Fruit fly (Drosophila melanogaster) whole organism, wandering third instar larva: Measurements from ENCODE around the gene Cpr100A.

Experiments used
- CG32264 ChIP-seq: fragments of 200-800 bp; sonication (Bioruptor generic); optimal IDR thresholded peaks from 2 replicates; lab custom pipeline; 2016; ENCODE audit warnings: missing biosample characterization, missing genetic modification characterization
- CG9705 ChIP-seq: fragments of 200-800 bp; sonication (Bioruptor generic); optimal IDR thresholded peaks from 2 replicates; lab custom pipeline; 2018; ENCODE audit warnings: missing biosample characterization, mild to moderate bottlenecking, missing genetic modification characterization
- CrebA ChIP-seq: fragments of 200-800 bp; sonication (Bioruptor generic); optimal IDR thresholded peaks from 2 replicates; lab custom pipeline; 2016; ENCODE audit warnings: missing biosample characterization, mild to moderate bottlenecking, missing genetic modification characterization, borderline replicate concordance
- Dfd ChIP-seq: fragments of >200 bp; optimal IDR thresholded peaks from 2 replicates; lab custom pipeline; 2017; ENCODE audit warnings: missing biosample characterization, missing genetic modification characterization
- Dif ChIP-seq: fragments of 200-275, 200-300 bp; sonication (Bioruptor generic); optimal IDR thresholded peaks from 2 replicates; lab custom pipeline; 2018; ENCODE audit warnings: missing biosample characterization, missing genetic modification characterization; ENCODE audit not compliant: partially characterized antibody
- GATAd ChIP-seq: sonication (Bioruptor generic); optimal IDR thresholded peaks from 2 replicates; lab custom pipeline; 2016; ENCODE audit warnings: missing biosample characterization, missing genetic modification characterization
- HLH106 ChIP-seq: fragments of 200-800 bp; optimal IDR thresholded peaks from 3 replicates; lab custom pipeline; 2019; ENCODE audit warnings: missing biosample characterization, mild to moderate bottlenecking, missing genetic modification characterization, moderate library complexity
- Hnf4 ChIP-seq: fragments of 200-800 bp; sonication (Bioruptor generic); optimal IDR thresholded peaks from 2 replicates; lab custom pipeline; 2016; ENCODE audit warnings: missing biosample characterization, mild to moderate bottlenecking, missing genetic modification characterization
- Hr83 ChIP-seq: fragments of 200-300 bp; sonication (Bioruptor generic); optimal IDR thresholded peaks from 2 replicates; lab custom pipeline; 2016; ENCODE audit warnings: missing biosample characterization, mild to moderate bottlenecking, missing genetic modification characterization, moderate library complexity; ENCODE audit not compliant: poor library complexity, severe bottlenecking
- Jra ChIP-seq: sonication (Bioruptor generic); optimal IDR thresholded peaks from 2 replicates; lab custom pipeline; 2016; ENCODE audit warnings: missing biosample characterization, missing genetic modification characterization
- Mio ChIP-seq: sonication (Bioruptor generic); optimal IDR thresholded peaks from 2 replicates; lab custom pipeline; 2016; ENCODE audit warnings: missing biosample characterization, missing genetic modification characterization
- OdsH ChIP-seq: fragments of 200-800 bp; sonication (Bioruptor generic); optimal IDR thresholded peaks from 2 replicates; lab custom pipeline; 2016; ENCODE audit warnings: missing biosample characterization, mild to moderate bottlenecking, missing genetic modification characterization
- Rel ChIP-seq, 2 experiments: fragments of 200-800 bp; sonication (Bioruptor generic) in 1 of 2; optimal IDR thresholded peaks; 2 replicates in 1 of 2; 3 replicates in 1 of 2; lab custom pipeline; 2016 to 2019; ENCODE audit warnings: mild to moderate bottlenecking in 2 of 2, missing biosample characterization in 2 of 2, missing genetic modification characterization in 2 of 2, moderate library complexity in 1 of 2
- Sp1 ChIP-seq: fragments of 200-800 bp; sonication (Bioruptor generic); optimal IDR thresholded peaks from 3 replicates; lab custom pipeline; 2019; ENCODE audit warnings: missing biosample characterization, mild to moderate bottlenecking, missing genetic modification characterization, moderate library complexity
- Vsx2 ChIP-seq: fragments of 200-300, 225-300 bp; sonication (Bioruptor generic); optimal IDR thresholded peaks from 2 replicates; lab custom pipeline; 2018; ENCODE audit warnings: missing biosample characterization, missing genetic modification characterization; ENCODE audit not compliant: partially characterized antibody
- br ChIP-seq: fragments of 200-800 bp; sonication (Bioruptor generic); optimal IDR thresholded peaks from 2 replicates; lab custom pipeline; 2016; ENCODE audit warnings: missing biosample characterization, missing genetic modification characterization
- brk ChIP-seq: fragments of 200-800 bp; sonication (Bioruptor generic); optimal IDR thresholded peaks from 2 replicates; lab custom pipeline; 2016; ENCODE audit warnings: missing biosample characterization, mild to moderate bottlenecking, missing genetic modification characterization
- dl ChIP-seq, 2 experiments: fragments of 175-275, 200-275 bp in 1 of 2; fragments of 200-275 bp in 1 of 2; sonication (Bioruptor generic); optimal IDR thresholded peaks; lab custom pipeline; 2018; ENCODE audit warnings: mild to moderate bottlenecking in 2 of 2, missing biosample characterization in 2 of 2, missing genetic modification characterization in 2 of 2, moderate library complexity in 2 of 2; ENCODE audit not compliant: partially characterized antibody in 2 of 2, insufficient read depth in 1 of 2
- dmrt93B ChIP-seq: fragments of 200-800 bp; sonication (Bioruptor generic); optimal IDR thresholded peaks from 2 replicates; lab custom pipeline; 2018; ENCODE audit warnings: missing biosample characterization, mild to moderate bottlenecking, missing genetic modification characterization
- dsf ChIP-seq: sonication (Bioruptor generic); optimal IDR thresholded peaks from 2 replicates; lab custom pipeline; 2016; ENCODE audit warnings: missing biosample characterization, missing genetic modification characterization, borderline replicate concordance
- ey ChIP-seq: fragments of 200-800 bp; sonication (Bioruptor generic); optimal IDR thresholded peaks from 2 replicates; lab custom pipeline; 2016; ENCODE audit warnings: missing biosample characterization, missing genetic modification characterization
- foxo ChIP-seq, 2 experiments: fragments of 200-800 bp; sonication (Bioruptor generic); optimal IDR thresholded peaks; 2 replicates in 1 of 2; 3 replicates in 1 of 2; lab custom pipeline; 2016 to 2017; ENCODE audit warnings: missing biosample characterization in 2 of 2, missing genetic modification characterization in 2 of 2
- fru ChIP-seq: fragments of 200-800 bp; sonication (Bioruptor generic); optimal IDR thresholded peaks from 3 replicates; lab custom pipeline; 2016; ENCODE audit warnings: missing biosample characterization, mild to moderate bottlenecking, missing genetic modification characterization
- h ChIP-seq: fragments of 200-800 bp; sonication (Bioruptor generic); optimal IDR thresholded peaks from 3 replicates; lab custom pipeline; 2016; ENCODE audit warnings: missing biosample characterization, mild to moderate bottlenecking, missing genetic modification characterization
- jim ChIP-seq: fragments of 175-275, 200-325 bp; sonication (Bioruptor generic); optimal IDR thresholded peaks from 2 replicates; lab custom pipeline; 2016; ENCODE audit warnings: missing biosample characterization, mild to moderate bottlenecking, missing genetic modification characterization
- lola ChIP-seq: fragments of >200 bp; optimal IDR thresholded peaks from 2 replicates; lab custom pipeline; 2017; ENCODE audit warnings: missing biosample characterization, missing genetic modification characterization
- pan ChIP-seq: fragments of >200 bp; optimal IDR thresholded peaks from 2 replicates; lab custom pipeline; 2017
- psq ChIP-seq: fragments of 200-800 bp; sonication (Bioruptor generic); optimal IDR thresholded peaks from 3 replicates; lab custom pipeline; 2017; ENCODE audit warnings: missing biosample characterization, mild to moderate bottlenecking, missing genetic modification characterization, moderate library complexity
- sv ChIP-seq: fragments of 200-800 bp; sonication (Bioruptor generic); optimal IDR thresholded peaks from 3 replicates; lab custom pipeline; 2016; ENCODE audit warnings: missing biosample characterization, missing genetic modification characterization
- tai ChIP-seq: sonication (Bioruptor generic); optimal IDR thresholded peaks from 2 replicates; lab custom pipeline; 2016; ENCODE audit warnings: missing biosample characterization, missing genetic modification characterization
- usp ChIP-seq: fragments of >200 bp; optimal IDR thresholded peaks from 2 replicates; lab custom pipeline; 2017; ENCODE audit warnings: missing biosample characterization, missing genetic modification characterization

Gene Cpr100A

DNA sequence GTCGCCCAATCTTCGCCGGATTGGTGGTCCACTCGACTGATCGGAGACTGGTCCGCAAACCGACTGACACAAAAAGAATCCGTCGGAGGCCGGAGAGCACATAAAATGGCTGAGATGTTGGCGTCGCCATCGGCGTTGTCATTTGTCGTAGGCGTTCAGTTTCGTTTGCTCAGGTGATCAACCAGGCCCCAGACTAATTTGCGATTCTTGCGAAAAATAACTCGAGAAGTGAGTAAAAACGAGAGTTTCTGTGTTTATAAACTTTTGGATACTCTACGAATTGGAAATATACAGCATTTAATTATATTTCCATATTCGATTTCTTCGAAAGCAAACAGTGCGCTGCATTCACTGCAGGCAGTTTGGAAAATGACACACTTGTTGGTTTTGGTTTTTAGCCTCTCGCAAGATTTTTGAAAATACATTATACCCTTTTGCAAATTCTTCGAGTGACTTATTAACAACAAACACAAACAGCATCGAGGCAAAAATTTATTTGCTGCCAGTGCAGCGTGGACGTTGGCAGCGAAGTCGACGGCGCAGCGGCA lies 8.9 kb downstream of the Cpr100A start, which contains the start of gene CG15546 (continued):
- no peak for TF ChIP-seq CG32264
- TF ChIP-seq HLH106 (tag; lab: Kevin White, UChicago): peak; percentile 38
- TF ChIP-seq ey (GFP tag; lab: Kevin White, UChicago): peak; percentile 7
- TF ChIP-seq psq (GFP tag; lab: Kevin White, UChicago): no peak
- TF ChIP-seq h: peak; percentile 15
- TF ChIP-seq usp (GFP tag; lab: Kevin White, UChicago): no peak
- TF ChIP-seq Dif (GFP tag; lab: Kevin White, UChicago): no peak
- TF ChIP-seq dmrt93B (GFP tag; lab: Kevin White, UChicago): no peak
- TF ChIP-seq foxo (GFP tag; optimal IDR thresholded peaks at IDR 0.05; lab: Kevin White, UChicago): peak in 1 of 2 experiments; percentile 13
- no peak for TF ChIP-seq br (GFP tag; lab: Kevin White, UChicago)
- no peak for TF ChIP-seq Vsx2

DNA sequence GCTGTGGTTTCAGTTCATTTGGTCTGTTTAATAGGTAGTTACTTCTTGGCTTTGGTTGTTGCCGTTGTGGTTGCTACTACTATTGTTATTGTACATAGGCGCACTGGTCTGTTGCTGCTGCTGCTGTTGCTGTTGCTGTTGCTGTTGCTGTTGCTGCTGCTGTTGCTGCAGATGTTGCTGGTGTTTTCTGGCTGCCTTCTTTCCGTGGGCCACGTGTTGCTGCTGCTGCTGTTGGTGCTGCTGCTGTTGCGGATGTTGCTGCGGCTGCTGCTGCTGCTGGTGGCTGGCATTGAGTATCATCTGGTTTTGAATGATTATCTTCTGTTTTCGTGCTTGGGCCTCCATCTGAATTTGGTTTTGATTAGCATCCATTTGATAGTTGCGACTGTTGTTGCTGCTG lies 10.8 kb downstream of the Cpr100A start:
- TF ChIP-seq Dfd (peak; percentile 96), sv (GFP tag; lab: Kevin White, UChicago) (no peak), psq (GFP tag; lab: Kevin White, UChicago) (no peak)
- TF ChIP-seq, all 38 proteins: peak for 1

DNA sequence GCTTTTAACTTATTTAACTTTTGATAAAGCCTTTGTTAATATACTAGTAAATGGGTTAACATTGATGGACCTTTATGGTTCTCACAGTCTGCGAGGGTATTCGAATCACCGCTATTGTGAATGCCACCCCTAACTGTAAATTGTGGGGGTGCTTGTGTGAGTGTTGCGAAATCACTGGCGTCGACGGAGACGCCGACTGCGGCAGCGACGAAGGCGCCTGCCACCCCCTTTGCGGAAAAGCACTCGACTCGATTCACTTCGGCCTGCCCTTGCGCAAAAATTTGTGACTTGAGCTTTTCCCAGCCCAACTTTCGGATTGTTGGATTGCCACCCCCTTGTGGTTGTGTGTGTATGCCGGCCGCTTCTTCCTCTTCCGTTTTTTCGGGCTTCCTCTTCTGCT lies 12.7 kb downstream of the Cpr100A start:
- TF ChIP-seq brk (no peak), Sp1 (GFP tag; lab: Kevin White, UChicago) (no peak), Rel (GFP tag; optimal IDR thresholded peaks at IDR 0.05; lab: Kevin White, UChicago) (no peak), Rel (tag; optimal IDR thresholded peaks at IDR 0.05; lab: Kevin White, UChicago) (no peak), tai (GFP tag; lab: Kevin White, UChicago) (no peak), CG9705 (no peak), OdsH (no peak), usp (GFP tag; lab: Kevin White, UChicago) (no peak), pan (no peak), Mio (GFP tag; lab: Kevin White, UChicago) (no peak), dsf (GFP tag; lab: Kevin White, UChicago) (no peak), Hnf4 (GFP tag; lab: Kevin White, UChicago) (no peak), ey (GFP tag; lab: Kevin White, UChicago) (no peak), dl (GFP tag; optimal IDR thresholded peaks at IDR 0.05; lab: Kevin White, UChicago; ENCODE audit: insufficient read depth in 1 of 2, partially characterized antibody in 2 of 2) (no peak), sv (GFP tag; lab: Kevin White, UChicago) (no peak), Jra (no peak)

DNA sequence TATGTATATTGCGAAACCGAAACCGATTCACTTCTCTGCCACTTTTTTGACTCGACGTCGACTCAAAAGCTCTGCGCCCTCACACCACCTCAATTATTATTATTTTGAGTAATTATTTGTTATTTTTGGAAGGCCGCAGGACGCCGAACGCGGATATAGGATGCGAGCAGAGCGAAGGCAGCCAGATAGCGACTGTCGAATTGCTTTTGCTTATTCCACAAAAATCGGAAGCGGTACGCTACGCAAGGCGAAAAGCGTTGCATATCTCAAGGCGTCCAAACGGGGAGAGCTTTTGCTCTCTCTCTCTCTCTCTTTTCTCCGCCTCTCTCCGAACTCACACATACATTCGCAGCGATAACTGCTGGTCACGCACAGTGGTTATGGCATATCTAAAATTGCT lies 13.6 kb downstream of the Cpr100A start, which contains the start of gene CG12071:
CG12071 (minus strand) TSS at position 134 of the 400 bp plus-strand sequence.
- TF ChIP-seq sv (GFP tag; lab: Kevin White, UChicago) (no peak), psq (GFP tag; lab: Kevin White, UChicago) (no peak), tai (GFP tag; lab: Kevin White, UChicago) (no peak), HLH106 (tag; lab: Kevin White, UChicago) (no peak), h (no peak), Vsx2 (no peak), CG9705 (no peak), Sp1 (GFP tag; lab: Kevin White, UChicago) (no peak), jim (GFP tag; lab: Kevin White, UChicago) (no peak), fru (GFP tag; lab: Kevin White, UChicago) (no peak), Dif (GFP tag; lab: Kevin White, UChicago) (no peak)
- TF ChIP-seq, all 38 proteins: peak for 0

DNA sequence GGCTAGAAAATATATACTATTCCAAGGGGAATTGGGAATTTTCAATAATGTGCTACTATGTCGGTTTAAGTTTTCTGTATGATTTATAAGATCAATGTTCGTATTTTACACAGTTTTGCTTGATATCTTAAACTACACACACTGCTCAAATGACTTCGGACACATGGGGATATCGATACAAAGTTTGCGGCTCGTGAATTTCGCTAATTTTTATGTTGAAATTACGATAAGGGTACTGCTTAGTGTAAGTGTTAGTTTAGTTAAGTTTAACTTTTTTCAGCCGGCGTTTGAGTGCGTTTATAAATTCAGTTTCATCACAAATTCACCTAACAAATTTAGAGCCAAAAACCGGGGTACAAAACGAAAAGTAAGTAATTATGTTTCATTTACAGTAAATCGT lies 16.1 kb downstream of the Cpr100A start, which contains the start of gene CG15547:
CG15547 (minus strand) TSS at position 101 of the 400 bp plus-strand sequence.
- no peak for TF ChIP-seq CrebA (GFP tag; lab: Kevin White, UChicago)
- no peak for TF ChIP-seq HLH106 (tag; lab: Kevin White, UChicago)
- no peak for TF ChIP-seq pan
- no peak for TF ChIP-seq lola (GFP tag; lab: Kevin White, UChicago)
- TF ChIP-seq brk: no peak
- no peak for TF ChIP-seq Rel (GFP tag; optimal IDR thresholded peaks at IDR 0.05; lab: Kevin White, UChicago)
- no peak for TF ChIP-seq Rel (tag; optimal IDR thresholded peaks at IDR 0.05; lab: Kevin White, UChicago)
- TF ChIP-seq psq (GFP tag; lab: Kevin White, UChicago): no peak
- no peak for TF ChIP-seq tai (GFP tag; lab: Kevin White, UChicago)
- TF ChIP-seq CG32264: no peak
- no peak for TF ChIP-seq Hr83 (GFP tag; lab: Kevin White, UChicago)
- TF ChIP-seq Hnf4 (GFP tag; lab: Kevin White, UChicago): no peak
- no peak for TF ChIP-seq dmrt93B (GFP tag; lab: Kevin White, UChicago)
- TF ChIP-seq Vsx2: no peak
- TF ChIP-seq GATAd (GFP tag; lab: Kevin White, UChicago): no peak
